Worm (Caenorhabditis elegans) whole organism, mixed stage, embryonic: ENCODE measurements around the gene qns-1.

Experiments used
- blmp-1 ChIP-seq: fragments of 150-350 bp; optimal IDR thresholded peaks from 2 replicates; lab custom pipeline; 2014; ENCODE audit warnings: missing biosample characterization, missing genetic modification characterization
- cnd-1 ChIP-seq: fragments of 200-800 bp; sonication (Bioruptor generic); optimal IDR thresholded peaks from 2 replicates; lab custom pipeline; 2018; ENCODE audit warnings: mild to moderate bottlenecking, missing genetic modification characterization, missing compliant biosample characterization
- elt-3 ChIP-seq: fragments of 150-350 bp; optimal IDR thresholded peaks from 2 replicates; lab custom pipeline; 2014; ENCODE audit warnings: missing biosample characterization, missing genetic modification characterization
- lin-13 ChIP-seq: fragments of 150-350 bp; optimal IDR thresholded peaks from 2 replicates; lab custom pipeline; 2014; ENCODE audit warnings: missing biosample characterization, missing genetic modification characterization
- mab-5 ChIP-seq: fragments of 150-350 bp; optimal IDR thresholded peaks from 2 replicates; lab custom pipeline; 2014; ENCODE audit warnings: missing biosample characterization, missing genetic modification characterization
- mep-1 ChIP-seq: fragments of 150-350 bp; optimal IDR thresholded peaks from 2 replicates; lab custom pipeline; 2017; ENCODE audit warnings: missing biosample characterization, missing genetic modification reagents, missing genetic modification characterization, inconsistent platforms
- nhr-12 ChIP-seq: fragments of 150-350 bp; optimal IDR thresholded peaks from 2 replicates; lab custom pipeline; 2014; ENCODE audit warnings: missing biosample characterization, missing genetic modification characterization
- nhr-237 ChIP-seq: fragments of 150-350 bp; optimal IDR thresholded peaks from 2 replicates; lab custom pipeline; 2014; ENCODE audit warnings: missing biosample characterization, missing genetic modification characterization
- nhr-28 ChIP-seq: fragments of 150-350 bp; optimal IDR thresholded peaks from 2 replicates; lab custom pipeline; 2014; ENCODE audit warnings: missing biosample characterization, missing genetic modification characterization
- pha-4 ChIP-seq: fragments of 150-350 bp; optimal IDR thresholded peaks from 2 replicates; lab custom pipeline; 2018; ENCODE audit warnings: missing biosample characterization, missing genetic modification reagents, missing genetic modification characterization
- snpc-4 ChIP-seq: fragments of 150-350 bp; optimal IDR thresholded peaks from 2 replicates; lab custom pipeline; 2014; ENCODE audit warnings: missing biosample characterization, missing genetic modification characterization
- unc-120 ChIP-seq: sonication (generic microtip); optimal IDR thresholded peaks from 2 replicates; lab custom pipeline; 2017; ENCODE audit warnings: missing genetic modification characterization, missing compliant biosample characterization; ENCODE audit not compliant: poor library complexity, severe bottlenecking
- unc-39 ChIP-seq: fragments of 150-350 bp; optimal IDR thresholded peaks from 2 replicates; lab custom pipeline; 2014; ENCODE audit warnings: missing biosample characterization, missing genetic modification characterization
- ztf-11 ChIP-seq: fragments of 150-350 bp; optimal IDR thresholded peaks from 2 replicates; lab custom pipeline; 2014; ENCODE audit warnings: missing biosample characterization, missing genetic modification characterization

- TF ChIP-seq unc-120 (tag; lab: Kevin White, UChicago): no peak
- no peak for TF ChIP-seq nhr-12 (tag; lab: Kevin White, UChicago)
- no peak for TF ChIP-seq snpc-4 (tag; lab: Kevin White, UChicago)
- no peak for TF ChIP-seq mep-1 (tag; lab: Kevin White, UChicago)
- TF ChIP-seq elt-3 (tag; lab: Kevin White, UChicago): no peak
- no peak for TF ChIP-seq unc-39 (tag; lab: Kevin White, UChicago)
- no peak for TF ChIP-seq pha-4
- no peak for TF ChIP-seq mab-5 (tag; lab: Kevin White, UChicago)
- TF ChIP-seq cnd-1 (tag; lab: Kevin White, UChicago): no peak
- no peak for TF ChIP-seq nhr-237 (tag; lab: Kevin White, UChicago)
- TF ChIP-seq blmp-1 (tag; lab: Kevin White, UChicago): no peak
- no peak for TF ChIP-seq nhr-28 (tag; lab: Kevin White, UChicago)
- no peak for TF ChIP-seq ztf-11 (tag; lab: Kevin White, UChicago)
- no peak for TF ChIP-seq lin-13
These were observed 22.6 kb upstream of the qns-1 start, which contains the start of gene lipl-7 for ce11 chrIV:10241659-10242058.
